Fruit fly (Drosophila melanogaster) whole organism, embryonic: ENCODE data around the gene nmo.

ENCODE experiments used
- Adf1 ChIP-seq: fragments of 200-800 bp; sonication (Bioruptor generic); IDR thresholded peaks from 2 replicates; pipeline ENCODE4 v1.3.6; 2022; ENCODE audit warnings: missing biosample characterization, missing genetic modification characterization
- Aef1 ChIP-seq: fragments of 200-800 bp; sonication (Bioruptor generic); IDR thresholded peaks from 3 replicates; pipeline ENCODE4 v1.3.6; 2022; ENCODE audit warnings: missing biosample characterization, missing genetic modification characterization
- Atf3 ChIP-seq: fragments of 200-800 bp; sonication (Bioruptor generic); optimal IDR thresholded peaks from 3 replicates; lab custom pipeline; 2016; ENCODE audit warnings: missing biosample characterization, missing genetic modification characterization
- CG12236 ChIP-seq: fragments of 200-800 bp; sonication (Bioruptor generic); optimal IDR thresholded peaks from 2 replicates; lab custom pipeline; 2016; ENCODE audit warnings: missing biosample characterization, missing genetic modification characterization
- CG12744 ChIP-seq: fragments of 200-800 bp; sonication (Bioruptor generic); optimal IDR thresholded peaks from 2 replicates; lab custom pipeline; 2016; ENCODE audit warnings: missing biosample characterization, missing genetic modification characterization
- CG13287 ChIP-seq: fragments of 200-800 bp; sonication (Bioruptor generic); IDR thresholded peaks from 2 replicates; pipeline ENCODE4 v1.3.6; 2022; ENCODE audit warnings: missing biosample characterization, missing genetic modification characterization; ENCODE audit not compliant: partially characterized antibody
- CG13424 ChIP-seq: fragments of 200-800 bp; sonication (Bioruptor generic); optimal IDR thresholded peaks from 2 replicates; lab custom pipeline; 2019; ENCODE audit warnings: missing biosample characterization, mild to moderate bottlenecking, missing genetic modification characterization, moderate library complexity
- CG14050 ChIP-seq: fragments of 200-800 bp; sonication (Bioruptor generic); IDR thresholded peaks from 3 replicates; pipeline ENCODE4 v1.3.6; 2022; ENCODE audit warnings: missing biosample characterization, missing genetic modification characterization
- CG14965 ChIP-seq: fragments of 200-800 bp; sonication (Bioruptor generic); optimal IDR thresholded peaks from 2 replicates; lab custom pipeline; 2016; ENCODE audit warnings: missing biosample characterization, missing genetic modification characterization, borderline replicate concordance
- CG15514 ChIP-seq: fragments of 200-800 bp; sonication (Bioruptor generic); optimal IDR thresholded peaks from 3 replicates; lab custom pipeline; 2017; ENCODE audit warnings: missing biosample characterization, missing genetic modification characterization, mild to moderate bottlenecking, moderate library complexity, missing genetic modification reagents
- CG1603 ChIP-seq: fragments of 200-800 bp; sonication (Bioruptor generic); optimal IDR thresholded peaks from 2 replicates; lab custom pipeline; 2019; ENCODE audit warnings: missing biosample characterization, mild to moderate bottlenecking, missing genetic modification characterization, moderate library complexity
- CG1647 ChIP-seq: fragments of 200-800 bp; sonication (Bioruptor generic); optimal IDR thresholded peaks from 3 replicates; lab custom pipeline; 2016; ENCODE audit warnings: missing biosample characterization, missing genetic modification characterization
- CG16813 ChIP-seq: fragments of 200-800 bp; sonication (Bioruptor generic); IDR thresholded peaks from 3 replicates; pipeline ENCODE4 v1.3.6; 2022; ENCODE audit warnings: missing biosample characterization, missing genetic modification characterization; ENCODE audit not compliant: partially characterized antibody
- CG18011 ChIP-seq: fragments of 200-800 bp; sonication (Bioruptor generic); optimal IDR thresholded peaks from 2 replicates; lab custom pipeline; 2017; ENCODE audit warnings: missing biosample characterization, missing genetic modification characterization, mild to moderate bottlenecking, moderate library complexity, missing genotype
- CG18599 ChIP-seq: fragments of 200-800 bp; sonication (Bioruptor generic); optimal IDR thresholded peaks from 3 replicates; lab custom pipeline; 2017; ENCODE audit warnings: missing biosample characterization, missing genetic modification characterization, mild to moderate bottlenecking, moderate library complexity, missing genetic modification reagents
- CG2712 ChIP-seq: fragments of 200-800 bp; optimal IDR thresholded peaks from 3 replicates; lab custom pipeline; 2019; ENCODE audit warnings: missing biosample characterization, mild to moderate bottlenecking, missing genetic modification characterization, moderate library complexity
- CG30403 ChIP-seq: fragments of 200-800 bp; sonication (Bioruptor generic); optimal IDR thresholded peaks from 3 replicates; lab custom pipeline; 2016; ENCODE audit warnings: missing biosample characterization, missing genetic modification characterization
- CG30431 ChIP-seq: fragments of 200-800 bp; sonication (Bioruptor generic); optimal IDR thresholded peaks from 2 replicates; lab custom pipeline; 2017; ENCODE audit warnings: missing biosample characterization, missing genetic modification characterization
- CG4854 ChIP-seq: fragments of 200-800 bp; sonication (Bioruptor generic); optimal IDR thresholded peaks from 2 replicates; lab custom pipeline; 2016; ENCODE audit warnings: missing biosample characterization, missing genetic modification characterization, inconsistent platforms
- CG6175 ChIP-seq: fragments of 200-800 bp; sonication (Bioruptor generic); IDR thresholded peaks from 3 replicates; pipeline ENCODE4 v1.3.6; 2022; ENCODE audit warnings: missing biosample characterization, missing genetic modification characterization
- CG8290 ChIP-seq, 3 experiments: fragments of 200-800 bp; sonication (Bioruptor generic); optimal IDR thresholded peaks; 2 replicates each; lab custom pipeline; 2016 to 2019; ENCODE audit warnings: missing biosample characterization in 3 of 3, missing genetic modification characterization in 3 of 3, mild to moderate bottlenecking in 2 of 3, moderate library complexity in 1 of 3
- Dref ChIP-seq: fragments of 200-800 bp; sonication (Bioruptor generic); IDR thresholded peaks from 2 replicates; pipeline ENCODE4 v1.3.6; 2022; ENCODE audit warnings: missing biosample characterization, missing genetic modification characterization
- E2f1 ChIP-seq: fragments of 200-800 bp; sonication (Bioruptor generic); IDR thresholded peaks from 2 replicates; pipeline ENCODE4 v1.3.6; 2022; ENCODE audit warnings: missing biosample characterization, missing genetic modification characterization
- Fer2 ChIP-seq: fragments of 200-800 bp; sonication (Bioruptor generic); optimal IDR thresholded peaks from 2 replicates; lab custom pipeline; 2018; ENCODE audit warnings: missing biosample characterization, mild to moderate bottlenecking, missing genetic modification characterization, moderate library complexity
- HHEX ChIP-seq: fragments of 200-800 bp; sonication (Bioruptor generic); optimal IDR thresholded peaks from 3 replicates; lab custom pipeline; 2017; ENCODE audit warnings: missing biosample characterization, mild to moderate bottlenecking, missing genetic modification characterization, missing genetic modification reagents
- HLH3B ChIP-seq: fragments of 200-800 bp; sonication (Bioruptor generic); IDR thresholded peaks from 2 replicates; pipeline ENCODE4 v1.3.6; 2022; ENCODE audit warnings: missing biosample characterization, missing genetic modification characterization
- Hr51 ChIP-seq, 2 experiments: fragments of 200-800 bp; sonication (Bioruptor generic); optimal IDR thresholded peaks; 2 replicates in 1 of 2; 3 replicates in 1 of 2; lab custom pipeline; 2016 to 2018; ENCODE audit warnings: missing biosample characterization in 2 of 2, missing genetic modification characterization in 2 of 2, mild to moderate bottlenecking in 1 of 2, moderate library complexity in 1 of 2
- MBD-R2 ChIP-seq: fragments of 200-800 bp; sonication (Bioruptor generic); IDR thresholded peaks from 2 replicates; pipeline ENCODE4 v1.3.6; 2022; ENCODE audit warnings: missing biosample characterization, missing genetic modification characterization
- Neu2 ChIP-seq: fragments of 200-800 bp; sonication (Bioruptor generic); optimal IDR thresholded peaks from 3 replicates; lab custom pipeline; 2016; ENCODE audit warnings: missing biosample characterization, missing genetic modification characterization, borderline replicate concordance
- Opbp ChIP-seq: fragments of 200-800 bp; sonication (Bioruptor generic); IDR thresholded peaks from 3 replicates; pipeline ENCODE4 v1.3.6; 2022; ENCODE audit warnings: missing biosample characterization, missing genetic modification characterization; ENCODE audit not compliant: partially characterized antibody
- Sin3A ChIP-seq: fragments of >200 bp; optimal IDR thresholded peaks from 2 replicates; lab custom pipeline; 2018
- amos ChIP-seq: fragments of 200-800 bp; sonication (Bioruptor generic); IDR thresholded peaks from 2 replicates; pipeline ENCODE4 v1.3.6; 2022; ENCODE audit warnings: missing biosample characterization, missing genetic modification characterization; ENCODE audit not compliant: partially characterized antibody
- ato ChIP-seq: fragments of 200-800 bp; sonication (Bioruptor generic); IDR thresholded peaks from 2 replicates; pipeline ENCODE4 v1.3.6; 2022; ENCODE audit warnings: missing biosample characterization, missing genetic modification characterization; ENCODE audit not compliant: partially characterized antibody
- br ChIP-seq: fragments of >200 bp; optimal IDR thresholded peaks from 2 replicates; lab custom pipeline; 2017
- chinmo ChIP-seq: fragments of 200-800 bp; sonication (Bioruptor generic); IDR thresholded peaks from 4 replicates; pipeline ENCODE4 v1.3.6; 2022; ENCODE audit warnings: missing biosample characterization, missing genetic modification characterization; ENCODE audit not compliant: partially characterized antibody
- gem ChIP-seq: fragments of 200-800 bp; sonication (Bioruptor generic); optimal IDR thresholded peaks from 2 replicates; lab custom pipeline; 2019; ENCODE audit warnings: missing biosample characterization, mild to moderate bottlenecking, missing genetic modification characterization, moderate library complexity
- inv ChIP-seq: fragments of 200-800 bp; sonication (Bioruptor generic); IDR thresholded peaks from 2 replicates; pipeline ENCODE4 v1.3.6; 2022; ENCODE audit warnings: missing biosample characterization, missing genetic modification characterization; ENCODE audit not compliant: partially characterized antibody
- lbe ChIP-seq: fragments of 200-800 bp; sonication (Bioruptor generic); optimal IDR thresholded peaks from 2 replicates; lab custom pipeline; 2016; ENCODE audit warnings: missing biosample characterization, mild to moderate bottlenecking, missing genetic modification characterization
- lmd ChIP-seq: fragments of 200-800 bp; sonication (Bioruptor generic); IDR thresholded peaks from 2 replicates; pipeline ENCODE4 v1.3.6; 2022; ENCODE audit warnings: missing biosample characterization, missing genetic modification characterization
- maf-S ChIP-seq: fragments of 200-800 bp; sonication (Bioruptor generic); optimal IDR thresholded peaks from 2 replicates; lab custom pipeline; 2016; ENCODE audit warnings: missing biosample characterization, missing genetic modification characterization
- p53 ChIP-seq: fragments of 200-800 bp; sonication (Bioruptor generic); optimal IDR thresholded peaks from 2 replicates; lab custom pipeline; 2016; ENCODE audit warnings: missing biosample characterization, missing genetic modification characterization
- pho ChIP-seq: fragments of 200-800 bp; sonication (Bioruptor generic); optimal IDR thresholded peaks from 2 replicates; lab custom pipeline; 2016; ENCODE audit warnings: missing biosample characterization, missing genetic modification characterization
- pnt ChIP-seq: fragments of 200-800 bp; sonication (Bioruptor generic); optimal IDR thresholded peaks from 3 replicates; lab custom pipeline; 2016; ENCODE audit warnings: missing biosample characterization, missing genetic modification characterization
- rib ChIP-seq: fragments of 200-800 bp; sonication (Bioruptor generic); IDR thresholded peaks from 2 replicates; pipeline ENCODE4 v1.3.6; 2022; ENCODE audit warnings: missing biosample characterization, missing genetic modification characterization
- twi ChIP-seq: fragments of 200-800 bp; optimal IDR thresholded peaks from 2 replicates; lab custom pipeline; 2019; ENCODE audit warnings: missing biosample characterization, mild to moderate bottlenecking, missing genetic modification characterization, moderate library complexity
- usp ChIP-seq: fragments of >200 bp; optimal IDR thresholded peaks from 2 replicates; lab custom pipeline; 2017; ENCODE audit warnings: missing biosample characterization, missing genetic modification characterization
- vfl ChIP-seq: fragments of 200-800 bp; sonication (Bioruptor generic); optimal IDR thresholded peaks from 2 replicates; lab custom pipeline; 2016; ENCODE audit warnings: missing biosample characterization, missing genetic modification characterization
- zen2 ChIP-seq: fragments of 200-800 bp; sonication (Bioruptor generic); IDR thresholded peaks from 3 replicates; pipeline ENCODE4 v1.3.6; 2022; ENCODE audit warnings: missing biosample characterization, missing genetic modification characterization; ENCODE audit not compliant: partially characterized antibody

nmo gene

dm6 chr3L:8058190-8058997, 79.5 kb downstream of the nmo start, which contains the start of gene bip1 (continued):
- TF ChIP-seq amos (GFP tag; lab: Robert Waterston, UW) (no peak), Fer2 (tag; lab: Kevin White, UChicago) (no peak), Sin3A (lab: Kevin White, UChicago) (no peak), CG18011 (GFP tag; lab: Kevin White, UChicago) (no peak), CG18599 (GFP tag; lab: Kevin White, UChicago) (peak; percentile 44), Aef1 (no peak), CG12236 (GFP tag; lab: Kevin White, UChicago) (no peak), CG15514 (GFP tag; lab: Kevin White, UChicago) (no peak), lmd (GFP tag; lab: Robert Waterston, UW) (no peak), E2f1 (no peak), pho (no peak), CG8290 (GFP tag; optimal IDR thresholded peaks at IDR 0.05; lab: Kevin White, UChicago) (no peak), CG8290 (tag; optimal IDR thresholded peaks at IDR 0.05; lab: Kevin White, UChicago) (peak in 1 of 2 experiments; percentile 18), CG6175 (GFP tag; lab: Robert Waterston, UW) (no peak), rib (GFP tag; lab: Robert Waterston, UW) (no peak), Adf1 (GFP tag; lab: Robert Waterston, UW) (no peak; the same call in 1 of the 2 replicates), twi (peak; percentile 34), CG30403 (GFP tag; lab: Kevin White, UChicago) (peak; percentile 5), MBD-R2 (no peak), chinmo (GFP tag; lab: Robert Waterston, UW) (peak; percentile 82; the same call in 2 of the 4 replicates), Neu2 (no peak), CG13287 (GFP tag; lab: Robert Waterston, UW) (peak; percentile 37; the same call in 1 of the 2 replicates), maf-S (no peak), lbe (GFP tag; lab: Kevin White, UChicago) (peak; percentile 26), CG12744 (GFP tag; lab: Kevin White, UChicago) (no peak), CG2712 (no peak), br (lab: Kevin White, UChicago) (no peak), Dref (GFP tag; lab: Robert Waterston, UW) (no peak), HLH3B (GFP tag; lab: Robert Waterston, UW) (peak; percentile 32; the same call in 1 of the 2 replicates), pnt (GFP tag; lab: Kevin White, UChicago) (no peak), inv (GFP tag; lab: Robert Waterston, UW) (no peak), vfl (GFP tag; lab: Kevin White, UChicago) (no peak), CG4854 (GFP tag; lab: Kevin White, UChicago) (no peak), CG1603 (tag; lab: Kevin White, UChicago) (peak; percentile 6), CG1647 (GFP tag; lab: Kevin White, UChicago) (no peak), Atf3 (GFP tag; lab: Kevin White, UChicago) (no peak), CG13424 (no peak), zen2 (GFP tag; lab: Robert Waterston, UW) (no peak), Opbp (GFP tag; lab: Robert Waterston, UW) (no peak), CG14050 (no peak), usp (GFP tag; lab: Kevin White, UChicago) (no peak), gem (tag; lab: Kevin White, UChicago) (peak; percentile 30), Hr51 (GFP tag; optimal IDR thresholded peaks at IDR 0.05; lab: Kevin White, UChicago) (peak in 1 of 2 experiments; percentile 36), CG30431 (no peak), CG14965 (GFP tag; lab: Kevin White, UChicago) (no peak), p53 (no peak), ato (GFP tag; lab: Robert Waterston, UW) (no peak), CG16813 (GFP tag; lab: Robert Waterston, UW) (no peak), HHEX (GFP tag; lab: Kevin White, UChicago) (peak; percentile 32)
